Worm (Caenorhabditis elegans) whole organism, midembryonic: ENCODE measurements around the gene chil-2.

Experiments used
- T22C8.4 ChIP-seq: fragments of 200-800 bp; sonication (Bioruptor generic); IDR thresholded peaks from 2 replicates; pipeline ENCODE4 v1.3.6; 2022; ENCODE audit warnings: missing genetic modification characterization, missing compliant biosample characterization
- cog-1 ChIP-seq: sonication (generic microtip); optimal IDR thresholded peaks from 2 replicates; lab custom pipeline; 2016; ENCODE audit warnings: missing genetic modification characterization, missing compliant biosample characterization
- flt-1 ChIP-seq: fragments of 200-800 bp; sonication (Bioruptor generic); IDR thresholded peaks from 2 replicates; pipeline ENCODE4 v1.3.6; 2022; ENCODE audit warnings: missing genetic modification characterization, missing compliant biosample characterization
- klf-2 ChIP-seq: fragments of 200-800 bp; sonication (Bioruptor generic); conservative IDR thresholded peaks from 2 replicates; pipeline ENCODE4 v1.3.6; 2022; ENCODE audit warnings: missing genetic modification reagents, missing genetic modification characterization, missing compliant biosample characterization
- med-1 ChIP-seq: sonication (generic microtip); optimal IDR thresholded peaks from 2 replicates; lab custom pipeline; 2017; ENCODE audit warnings: missing genetic modification characterization, mild to moderate bottlenecking, missing compliant biosample characterization, antibody characterized with exemption, missing genetic modification reagents; ENCODE audit not compliant: insufficient read depth
- ref-1 ChIP-seq: fragments of 200-800 bp; sonication (Bioruptor generic); conservative IDR thresholded peaks from 2 replicates; pipeline ENCODE4 v1.3.6; 2022; ENCODE audit warnings: missing genetic modification reagents, missing genetic modification characterization, missing compliant biosample characterization
- tab-1 ChIP-seq: fragments of 200-800 bp; sonication (Bioruptor generic); IDR thresholded peaks from 2 replicates; pipeline ENCODE4 v1.3.6; 2022; ENCODE audit warnings: missing genetic modification characterization, missing compliant biosample characterization
- ztf-23 ChIP-seq: fragments of 200-800 bp; sonication (Bioruptor generic); IDR thresholded peaks from 2 replicates; pipeline ENCODE4 v1.3.6; 2022; ENCODE audit warnings: missing genetic modification reagents, missing genetic modification characterization, missing compliant biosample characterization
- ztf-29 ChIP-seq: fragments of 200-800 bp; sonication (Bioruptor generic); IDR thresholded peaks from 2 replicates; pipeline ENCODE4 v1.3.6; 2022; ENCODE audit warnings: missing genetic modification reagents, missing genetic modification characterization, missing compliant biosample characterization

- TF ChIP-seq flt-1 (GFP tag; lab: Robert Waterston, UW) (no peak), T22C8.4 (GFP tag; lab: Robert Waterston, UW) (no peak), cog-1 (tag; lab: Kevin White, UChicago) (no peak), tab-1 (no peak), ztf-23 (GFP tag; lab: Robert Waterston, UW) (no peak), med-1 (GFP tag; lab: Kevin White, UChicago) (no peak), ztf-29 (GFP tag; lab: Robert Waterston, UW) (no peak), klf-2 (GFP tag; lab: Robert Waterston, UW) (no peak), ref-1 (GFP tag; lab: Robert Waterston, UW) (no peak)
Observed at ce11 chrII:9855620-9856019, 18.8 kb downstream of the chil-2 start, which contains the start of gene chil-4.
